Worm (Caenorhabditis elegans): ENCODE results near the gene arx-3.

DNA sequence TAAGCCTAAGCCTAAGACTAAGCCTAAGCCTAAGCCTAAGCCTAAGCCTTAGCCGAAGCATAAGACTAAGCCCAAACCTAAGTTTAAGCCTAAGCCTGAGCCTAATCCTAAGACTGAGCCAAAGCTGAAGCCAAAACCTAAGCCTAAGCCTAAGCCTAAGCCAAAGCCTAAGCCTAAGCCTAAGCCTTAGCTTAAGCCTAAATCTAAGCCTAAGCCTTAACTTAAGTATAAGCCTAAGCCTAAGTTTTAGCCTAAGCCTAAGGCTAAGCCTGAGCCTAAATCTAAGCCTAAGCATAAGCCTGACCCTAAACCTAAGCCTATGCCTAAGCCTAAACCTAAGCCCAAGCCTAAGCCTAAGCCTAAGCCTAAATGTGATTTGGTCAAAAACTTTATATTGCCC, 43.1 kb downstream of the arx-3 start:
- TF ChIP-seq lin-13 (GFP tag; optimal IDR thresholded peaks at IDR 0.05), result no peak
- no peak for TF ChIP-seq F37D6.2 (tag; optimal IDR thresholded peaks at IDR 0.05)
- TF ChIP-seq nhr-77 (tag; optimal IDR thresholded peaks at IDR 0.05), result no peak
- TF ChIP-seq aly-2 (tag; optimal IDR thresholded peaks at IDR 0.05), result no peak
- no peak for TF ChIP-seq nhr-25 (tag; optimal IDR thresholded peaks at IDR 0.05; ENCODE audit: borderline replicate concordance, insufficient read depth)
- TF ChIP-seq nhr-11 (tag; optimal IDR thresholded peaks at IDR 0.05), result no peak
- TF ChIP-seq ceh-20 (GFP tag; IDR thresholded peaks at IDR 0.05), result no peak
- no peak for TF ChIP-seq lin-39 (tag; optimal IDR thresholded peaks at IDR 0.05)
- no peak for TF ChIP-seq daf-8 (GFP tag; IDR thresholded peaks at IDR 0.05)
- no peak for TF ChIP-seq snpc-4 (tag; optimal IDR thresholded peaks at IDR 0.05)
- TF ChIP-seq ama-1 (optimal IDR thresholded peaks at IDR 0.05), result no peak
- TF ChIP-seq ceh-62 (tag; optimal IDR thresholded peaks at IDR 0.05), result no peak
- TF ChIP-seq ces-1 (GFP tag; optimal IDR thresholded peaks at IDR 0.05), result no peak
- TF ChIP-seq fkh-10 (GFP tag; optimal IDR thresholded peaks at IDR 0.05), result no peak

All from whole organism, L4 larva.